Worm (Caenorhabditis elegans): Measurements from ENCODE around the gene F52H2.5.

F52H2.5 gene

DNA sequence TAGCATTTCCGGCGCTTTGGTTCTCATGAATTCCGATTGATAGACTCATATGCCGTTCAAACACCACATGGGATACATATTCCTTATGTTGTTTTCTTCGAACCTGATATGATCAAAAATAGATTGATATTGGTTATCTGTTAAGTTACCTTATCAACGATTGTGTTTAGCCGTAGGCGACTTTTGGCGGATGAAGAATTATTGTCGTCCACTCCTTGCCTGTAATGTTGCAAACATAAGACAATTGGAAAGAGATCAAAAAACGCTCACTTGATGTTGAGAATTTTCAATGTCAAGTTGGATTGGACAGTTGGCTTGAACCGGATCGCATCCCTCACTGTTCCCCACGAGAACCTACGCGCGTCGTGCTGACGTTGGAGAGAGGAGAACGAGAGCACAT lies 7.9 kb upstream of the F52H2.5 start:
- TF ChIP-seq ets-7 (tag; optimal IDR thresholded peaks at IDR 0.05) (no peak), aly-1 (tag; optimal IDR thresholded peaks at IDR 0.05) (no peak)

DNA sequence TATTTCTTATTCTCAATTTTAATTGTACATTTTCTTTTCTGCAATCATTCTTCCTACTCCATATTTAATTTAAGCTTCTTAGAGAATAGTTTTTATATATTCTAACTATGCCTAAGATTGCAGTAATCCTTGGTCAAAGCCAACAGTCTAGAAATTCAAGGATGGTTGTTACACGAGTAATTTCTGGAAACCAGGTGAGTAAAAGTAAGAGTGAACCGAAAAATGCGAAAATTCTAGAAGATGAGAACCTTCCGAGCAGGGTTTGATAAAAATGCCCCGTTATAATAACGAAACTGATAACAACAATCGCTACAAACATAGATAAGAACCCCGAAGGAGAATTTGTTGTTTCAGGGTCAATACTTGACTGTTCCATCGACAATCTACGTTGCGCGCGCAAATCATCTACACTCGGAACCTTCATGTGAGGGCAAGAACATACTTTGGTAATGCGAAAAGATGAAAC lies 5.5 kb upstream of the F52H2.5 start, which contains the start of gene F52H2.15:
TSS of gene F52H2.15 (plus strand) at position 51 of the 466 bp plus-strand sequence.
- TF ChIP-seq ets-7 (tag; optimal IDR thresholded peaks at IDR 0.05) = no peak
- TF ChIP-seq aly-1 (tag; optimal IDR thresholded peaks at IDR 0.05) = no peak
- no peak for TF ChIP-seq ceh-36 (tag; optimal IDR thresholded peaks at IDR 0.05)
- TF ChIP-seq hmg-4 (GFP tag; optimal IDR thresholded peaks at IDR 0.05) = no peak
- TF ChIP-seq sea-1 (GFP tag; conservative IDR thresholded peaks at IDR 0.05) = no peak
- TF ChIP-seq F13C5.2 (tag; optimal IDR thresholded peaks at IDR 0.05) = no peak
- TF ChIP-seq hnd-1 (tag; optimal IDR thresholded peaks at IDR 0.05) = no peak
- no peak for TF ChIP-seq tbx-37 (GFP tag; conservative IDR thresholded peaks at IDR 0.05)
- TF ChIP-seq tra-4 (tag; optimal IDR thresholded peaks at IDR 0.05) = no peak
- TF ChIP-seq hmbx-1 (tag; optimal IDR thresholded peaks at IDR 0.05) = no peak
- TF ChIP-seq ceh-13 (GFP tag; optimal IDR thresholded peaks at IDR 0.05) = no peak
- TF ChIP-seq pes-1 (GFP tag; IDR thresholded peaks at IDR 0.05) = no peak
- no peak for TF ChIP-seq tbx-11 (GFP tag; IDR thresholded peaks at IDR 0.05)
- TF ChIP-seq scrt-1 (GFP tag; IDR thresholded peaks at IDR 0.05) = no peak
- no peak for TF ChIP-seq ama-1 (optimal IDR thresholded peaks at IDR 0.05)
- no peak for TF ChIP-seq B0310.2 (tag; optimal IDR thresholded peaks at IDR 0.05)
- TF ChIP-seq flt-1 (GFP tag; IDR thresholded peaks at IDR 0.05) = no peak

ce11 chrX:2564047-2564446 lies 4.2 kb upstream of the F52H2.5 start, which contains the start of gene dhcr-24:
dhcr-24 (minus strand) TSS chrX:2564147.
- TF ChIP-seq aly-1 (tag; optimal IDR thresholded peaks at IDR 0.05) (no peak), F13C5.2 (tag; optimal IDR thresholded peaks at IDR 0.05) (no peak), ceh-36 (tag; optimal IDR thresholded peaks at IDR 0.05) (no peak), pes-1 (GFP tag; IDR thresholded peaks at IDR 0.05) (no peak), sea-1 (GFP tag; conservative IDR thresholded peaks at IDR 0.05) (no peak), B0310.2 (tag; optimal IDR thresholded peaks at IDR 0.05) (no peak), flt-1 (GFP tag; IDR thresholded peaks at IDR 0.05) (no peak)

DNA sequence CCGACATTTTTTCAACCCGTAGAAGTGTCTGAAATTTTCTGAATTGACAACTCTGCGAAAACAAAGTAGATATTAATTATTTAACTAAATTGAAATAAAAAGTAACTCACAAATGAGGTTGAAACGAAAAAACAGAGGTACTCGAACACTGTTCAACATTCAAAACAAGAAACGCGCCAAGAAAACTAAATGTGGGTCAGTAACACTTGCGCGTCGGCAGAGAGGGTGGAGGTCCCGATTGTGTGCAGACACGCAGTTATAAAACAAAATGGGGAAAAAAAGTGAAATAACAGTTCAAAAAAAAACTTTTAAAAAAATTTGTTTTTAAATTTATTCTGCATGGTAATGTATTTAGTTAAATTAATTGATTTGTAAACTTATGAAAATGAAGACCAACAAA lies 480 bp downstream of the F52H2.5 start:
- TF ChIP-seq tra-4 (tag; optimal IDR thresholded peaks at IDR 0.05) = no peak
- TF ChIP-seq F13C5.2 (tag; optimal IDR thresholded peaks at IDR 0.05) = peak; percentile 4
- TF ChIP-seq flt-1 (GFP tag; IDR thresholded peaks at IDR 0.05) = no peak

- TF ChIP-seq hmg-4 (GFP tag; optimal IDR thresholded peaks at IDR 0.05) (no peak), ceh-13 (GFP tag; optimal IDR thresholded peaks at IDR 0.05) (no peak), flt-1 (GFP tag; IDR thresholded peaks at IDR 0.05) (peak; percentile 30; the same call in 1 of the 2 replicates), F13C5.2 (tag; optimal IDR thresholded peaks at IDR 0.05) (peak; percentile 46), aly-1 (tag; optimal IDR thresholded peaks at IDR 0.05) (peak; percentile 49), B0310.2 (tag; optimal IDR thresholded peaks at IDR 0.05) (no peak), pes-1 (GFP tag; IDR thresholded peaks at IDR 0.05) (peak; percentile 76), tbx-11 (GFP tag; IDR thresholded peaks at IDR 0.05) (peak; percentile 68), scrt-1 (GFP tag; IDR thresholded peaks at IDR 0.05) (peak; percentile 71), tbx-37 (GFP tag; conservative IDR thresholded peaks at IDR 0.05) (peak; percentile 28), ceh-36 (tag; optimal IDR thresholded peaks at IDR 0.05) (peak; percentile 22), hmbx-1 (tag; optimal IDR thresholded peaks at IDR 0.05) (no peak), hnd-1 (tag; optimal IDR thresholded peaks at IDR 0.05) (peak; percentile 54), sea-1 (GFP tag; conservative IDR thresholded peaks at IDR 0.05) (no peak), ama-1 (optimal IDR thresholded peaks at IDR 0.05) (no peak), ets-7 (tag; optimal IDR thresholded peaks at IDR 0.05) (peak; percentile 64), tra-4 (tag; optimal IDR thresholded peaks at IDR 0.05) (no peak)
Measured at ce11 chrX:2553433-2553860, 6.4 kb downstream of the F52H2.5 start.

ce11 chrX:2552210-2552674 lies 7.6 kb downstream of the F52H2.5 start, which contains the start of gene aat-3:
aat-3 (plus strand) TSS chrX:2552260.
- no peak for TF ChIP-seq F13C5.2 (tag; optimal IDR thresholded peaks at IDR 0.05)
- no peak for TF ChIP-seq ceh-13 (GFP tag; optimal IDR thresholded peaks at IDR 0.05)
- TF ChIP-seq aly-1 (tag; optimal IDR thresholded peaks at IDR 0.05) = no peak
- no peak for TF ChIP-seq tbx-37 (GFP tag; conservative IDR thresholded peaks at IDR 0.05)
- TF ChIP-seq hmg-4 (GFP tag; optimal IDR thresholded peaks at IDR 0.05) = peak; percentile 73

ce11 chrX:2551450-2551849 lies 8.4 kb downstream of the F52H2.5 start:
- no peak for TF ChIP-seq F13C5.2 (tag; optimal IDR thresholded peaks at IDR 0.05)
- TF ChIP-seq aly-1 (tag; optimal IDR thresholded peaks at IDR 0.05) = no peak
- TF ChIP-seq ets-7 (tag; optimal IDR thresholded peaks at IDR 0.05) = no peak
- no peak for TF ChIP-seq flt-1 (GFP tag; IDR thresholded peaks at IDR 0.05)
- no peak for TF ChIP-seq hmg-4 (GFP tag; optimal IDR thresholded peaks at IDR 0.05)
- TF ChIP-seq sea-1 (GFP tag; conservative IDR thresholded peaks at IDR 0.05) = no peak
- no peak for TF ChIP-seq pes-1 (GFP tag; IDR thresholded peaks at IDR 0.05)
- no peak for TF ChIP-seq ceh-13 (GFP tag; optimal IDR thresholded peaks at IDR 0.05)

DNA sequence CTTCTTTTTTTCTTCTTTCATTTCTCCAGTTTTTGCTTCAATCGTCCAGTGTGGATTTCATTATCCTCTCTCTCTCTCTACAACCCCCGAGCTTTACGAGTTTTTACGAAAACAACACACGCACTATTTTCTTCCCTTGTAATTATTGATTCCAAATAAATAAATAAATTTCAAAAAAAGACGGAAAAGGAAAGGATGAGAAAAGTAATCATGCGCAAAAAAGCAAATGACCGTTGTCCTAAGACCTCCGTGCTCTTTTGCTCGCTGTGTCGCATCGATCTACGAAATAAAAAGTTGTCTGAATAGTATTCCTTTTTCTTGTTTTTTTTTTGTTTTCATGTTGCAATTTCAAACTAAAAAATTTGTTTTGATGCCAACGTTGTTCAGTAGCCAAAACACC lies 9.2 kb downstream of the F52H2.5 start:
- no peak for TF ChIP-seq ets-7 (tag; optimal IDR thresholded peaks at IDR 0.05)
- no peak for TF ChIP-seq tbx-11 (GFP tag; IDR thresholded peaks at IDR 0.05)
- TF ChIP-seq F13C5.2 (tag; optimal IDR thresholded peaks at IDR 0.05) = no peak
- no peak for TF ChIP-seq hmbx-1 (tag; optimal IDR thresholded peaks at IDR 0.05)
- no peak for TF ChIP-seq pes-1 (GFP tag; IDR thresholded peaks at IDR 0.05)
- TF ChIP-seq hnd-1 (tag; optimal IDR thresholded peaks at IDR 0.05) = no peak
